Worm (Caenorhabditis elegans) whole organism, early embryonic: ENCODE measurements around the gene R02F11.9.

ENCODE experiments used
- B0310.2 ChIP-seq: sonication (generic microtip); optimal IDR thresholded peaks from 2 replicates; lab custom pipeline; 2016; ENCODE audit warnings: mild to moderate bottlenecking, missing genetic modification characterization, missing compliant biosample characterization
- F13C5.2 ChIP-seq: sonication (generic microtip); optimal IDR thresholded peaks from 2 replicates; lab custom pipeline; 2017; ENCODE audit warnings: mild to moderate bottlenecking, missing genetic modification characterization, inconsistent platforms, missing compliant biosample characterization
- aly-1 ChIP-seq: sonication (generic microtip); optimal IDR thresholded peaks from 2 replicates; lab custom pipeline; 2016; ENCODE audit warnings: missing genetic modification characterization, missing compliant biosample characterization
- ama-1 ChIP-seq: fragments of 150-350 bp; optimal IDR thresholded peaks from 2 replicates; lab custom pipeline; 2014
- ceh-13 ChIP-seq: fragments of 200-800 bp; sonication (Bioruptor generic); optimal IDR thresholded peaks from 2 replicates; lab custom pipeline; 2018; ENCODE audit warnings: mild to moderate bottlenecking, missing genetic modification characterization, missing compliant biosample characterization
- ceh-36 ChIP-seq: sonication (generic microtip); optimal IDR thresholded peaks from 2 replicates; lab custom pipeline; 2016; ENCODE audit warnings: missing genetic modification characterization, inconsistent platforms, missing compliant biosample characterization
- ets-7 ChIP-seq: sonication (generic microtip); optimal IDR thresholded peaks from 2 replicates; lab custom pipeline; 2016; ENCODE audit warnings: missing genotype, missing genetic modification characterization, missing compliant biosample characterization
- flt-1 ChIP-seq: fragments of 200-800 bp; sonication (Bioruptor generic); IDR thresholded peaks from 2 replicates; pipeline ENCODE4 v1.3.6; 2022; ENCODE audit warnings: missing genetic modification characterization, missing compliant biosample characterization
- hmbx-1 ChIP-seq: sonication (generic microtip); optimal IDR thresholded peaks from 2 replicates; lab custom pipeline; 2016; ENCODE audit warnings: mild to moderate bottlenecking, missing genetic modification characterization, missing compliant biosample characterization
- hmg-4 ChIP-seq: fragments of 200-800 bp; sonication (Bioruptor generic); optimal IDR thresholded peaks from 2 replicates; lab custom pipeline; 2018; ENCODE audit warnings: mild to moderate bottlenecking, missing genetic modification characterization, missing compliant biosample characterization
- hnd-1 ChIP-seq: sonication (generic microtip); optimal IDR thresholded peaks from 2 replicates; lab custom pipeline; 2016; ENCODE audit warnings: missing genetic modification characterization, missing compliant biosample characterization
- pes-1 ChIP-seq: fragments of 200-800 bp; sonication (Bioruptor generic); IDR thresholded peaks from 2 replicates; pipeline ENCODE4 v1.3.6; 2022; ENCODE audit warnings: missing genetic modification reagents, missing genetic modification characterization, missing compliant biosample characterization
- scrt-1 ChIP-seq: fragments of 200-800 bp; sonication (Bioruptor generic); IDR thresholded peaks from 2 replicates; pipeline ENCODE4 v1.3.6; 2022; ENCODE audit warnings: missing genetic modification characterization, missing compliant biosample characterization
- sea-1 ChIP-seq: fragments of 200-800 bp; sonication (Bioruptor generic); conservative IDR thresholded peaks from 2 replicates; pipeline ENCODE4 v1.3.6; 2022; ENCODE audit warnings: missing genetic modification characterization, missing compliant biosample characterization
- tbx-11 ChIP-seq: fragments of 200-800 bp; sonication (Bioruptor generic); IDR thresholded peaks from 2 replicates; pipeline ENCODE4 v1.3.6; 2022; ENCODE audit warnings: missing genetic modification characterization, missing compliant biosample characterization
- tbx-37 ChIP-seq: fragments of 200-800 bp; sonication (Bioruptor generic); conservative IDR thresholded peaks from 2 replicates; pipeline ENCODE4 v1.3.6; 2022; ENCODE audit warnings: missing genetic modification reagents, missing genetic modification characterization, missing compliant biosample characterization
- tra-4 ChIP-seq: sonication (generic microtip); optimal IDR thresholded peaks from 2 replicates; lab custom pipeline; 2017; ENCODE audit warnings: missing genetic modification characterization, missing compliant biosample characterization

Gene R02F11.9

DNA sequence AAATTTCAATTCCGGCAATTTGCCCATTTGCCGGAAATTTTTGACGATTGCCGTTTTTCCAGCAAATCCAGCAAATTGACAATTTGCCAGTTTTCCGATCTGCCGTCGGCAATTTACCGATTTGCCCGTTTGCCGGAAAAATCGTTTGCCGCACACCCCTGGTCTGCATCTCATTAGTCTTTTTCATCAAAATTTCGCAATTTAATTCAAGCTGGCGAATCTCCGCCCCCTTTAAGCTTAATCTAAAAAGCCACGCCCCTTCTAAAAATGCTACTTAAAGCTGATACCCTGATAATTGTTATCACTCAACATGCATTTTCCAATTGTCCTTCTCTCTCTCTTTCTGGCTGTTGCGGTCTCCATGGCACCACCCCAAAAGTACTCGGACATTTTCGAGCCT lies 4.0 kb upstream of the R02F11.9 start, which contains the start of gene Y60C6A.1:
Y60C6A.1 (plus strand) TSS at position 301 of the 400 bp plus-strand sequence.
- TF ChIP-seq flt-1, result no peak
- TF ChIP-seq pes-1, result no peak
- no peak for TF ChIP-seq ama-1 (lab: Kevin White, UChicago)
- TF ChIP-seq scrt-1 (GFP tag; lab: Robert Waterston, UW), result no peak
- no peak for TF ChIP-seq tbx-37 (GFP tag; lab: Robert Waterston, UW)
- no peak for TF ChIP-seq B0310.2
- no peak for TF ChIP-seq sea-1 (GFP tag; lab: Robert Waterston, UW)
- no peak for TF ChIP-seq tbx-11 (GFP tag; lab: Robert Waterston, UW)
- no peak for TF ChIP-seq aly-1 (tag; lab: Kevin White, UChicago)
- TF ChIP-seq hmg-4 (GFP tag; lab: Kevin White, UChicago), result no peak
- no peak for TF ChIP-seq hmbx-1
- TF ChIP-seq ceh-36 (tag; lab: Kevin White, UChicago), result no peak
- TF ChIP-seq ceh-13 (GFP tag; lab: Kevin White, UChicago), result no peak
- TF ChIP-seq tra-4, result no peak
- TF ChIP-seq hnd-1 (tag; lab: Kevin White, UChicago), result no peak
- TF ChIP-seq F13C5.2, result no peak
- no peak for TF ChIP-seq ets-7 (tag; lab: Kevin White, UChicago)

DNA sequence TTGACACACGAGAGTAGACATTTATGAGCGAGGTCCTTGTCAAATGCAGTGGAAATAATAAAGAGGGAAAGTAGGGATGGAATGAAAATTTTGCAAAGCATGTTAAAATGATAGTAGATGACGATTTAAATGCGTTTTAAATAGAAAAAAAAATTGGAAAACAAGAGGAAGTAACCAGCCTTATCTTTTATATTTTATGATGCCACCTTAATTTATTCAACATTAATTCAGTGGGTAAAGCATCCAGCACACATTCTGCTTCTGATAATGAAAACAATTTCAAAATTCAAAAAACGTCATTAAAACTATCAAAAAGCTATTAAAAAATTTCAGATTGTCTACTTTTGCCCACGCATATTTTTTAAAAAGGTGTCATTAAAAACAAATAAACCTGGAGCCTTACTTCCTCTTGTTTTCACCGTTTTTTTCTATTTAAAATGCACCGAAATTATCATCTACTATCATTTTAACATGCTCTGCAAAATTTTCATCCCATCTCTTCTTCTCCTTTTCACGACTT lies 1.9 kb upstream of the R02F11.9 start, which contains the start of the genes Y60C6A.2 and Y60C6A.3:
Y60C6A.2 (minus strand) TSS at position 101 of the 520 bp plus-strand sequence.
Y60C6A.3 (plus strand) TSS at position 470 of the 520 bp plus-strand sequence.
- no peak for TF ChIP-seq scrt-1 (GFP tag; lab: Robert Waterston, UW)
- TF ChIP-seq hmbx-1, result no peak
- TF ChIP-seq tra-4, result no peak
- TF ChIP-seq hnd-1 (tag; lab: Kevin White, UChicago), result no peak
- TF ChIP-seq B0310.2, result no peak
- no peak for TF ChIP-seq hmg-4 (GFP tag; lab: Kevin White, UChicago)
- no peak for TF ChIP-seq ceh-36 (tag; lab: Kevin White, UChicago)
- TF ChIP-seq flt-1, result no peak
- TF ChIP-seq sea-1 (GFP tag; lab: Robert Waterston, UW), result no peak

DNA sequence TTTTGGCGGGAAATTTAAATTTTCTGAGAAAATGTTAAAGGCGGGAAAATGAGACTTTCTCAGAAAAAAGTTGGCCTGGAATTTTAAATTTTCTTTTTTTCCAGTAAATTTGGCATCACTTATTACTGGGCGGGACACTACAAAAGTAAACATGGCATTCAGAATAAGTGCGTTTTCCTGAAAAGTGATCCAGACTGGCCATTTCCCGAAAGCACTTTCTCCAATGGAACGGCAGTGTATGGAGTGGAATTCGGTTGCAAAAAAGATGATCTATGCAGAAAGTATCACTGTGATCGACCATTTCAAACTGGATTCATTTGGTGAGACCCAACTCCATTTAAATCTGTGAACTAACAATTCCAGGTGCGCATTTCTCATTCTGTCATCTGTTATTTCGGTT lies 570 bp downstream of the R02F11.9 start:
- TF ChIP-seq F13C5.2 (no peak), B0310.2 (no peak), sea-1 (GFP tag; lab: Robert Waterston, UW) (no peak), tbx-37 (GFP tag; lab: Robert Waterston, UW) (no peak), ceh-13 (GFP tag; lab: Kevin White, UChicago) (no peak), ama-1 (lab: Kevin White, UChicago) (no peak), aly-1 (tag; lab: Kevin White, UChicago) (no peak), hmbx-1 (no peak), ceh-36 (tag; lab: Kevin White, UChicago) (no peak), flt-1 (no peak)

DNA sequence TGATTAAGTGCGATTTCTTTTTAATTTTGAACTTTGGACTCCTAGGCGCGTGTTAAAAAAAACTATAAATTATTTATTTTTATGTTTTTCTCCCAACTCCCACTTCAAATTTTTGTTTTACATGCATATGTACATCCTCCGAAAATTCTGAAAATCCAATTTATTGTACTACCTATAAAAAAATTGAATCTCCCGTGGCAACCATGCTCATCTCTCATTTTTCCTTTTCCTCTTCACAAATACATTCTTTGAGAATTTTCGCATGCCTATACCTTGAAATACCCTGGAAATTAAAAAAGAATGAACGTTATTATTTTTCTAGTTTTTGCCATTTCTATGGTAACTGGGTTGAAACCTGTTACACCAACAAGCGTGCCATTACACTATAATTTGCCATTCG lies 1.6 kb downstream of the R02F11.9 start, which contains the start of gene R02F11.10:
R02F11.10 (plus strand) TSS at position 301 of the 400 bp plus-strand sequence.
- TF ChIP-seq hnd-1 (tag; lab: Kevin White, UChicago) (no peak), sea-1 (GFP tag; lab: Robert Waterston, UW) (no peak), tbx-11 (GFP tag; lab: Robert Waterston, UW) (no peak), ceh-36 (tag; lab: Kevin White, UChicago) (no peak)

DNA sequence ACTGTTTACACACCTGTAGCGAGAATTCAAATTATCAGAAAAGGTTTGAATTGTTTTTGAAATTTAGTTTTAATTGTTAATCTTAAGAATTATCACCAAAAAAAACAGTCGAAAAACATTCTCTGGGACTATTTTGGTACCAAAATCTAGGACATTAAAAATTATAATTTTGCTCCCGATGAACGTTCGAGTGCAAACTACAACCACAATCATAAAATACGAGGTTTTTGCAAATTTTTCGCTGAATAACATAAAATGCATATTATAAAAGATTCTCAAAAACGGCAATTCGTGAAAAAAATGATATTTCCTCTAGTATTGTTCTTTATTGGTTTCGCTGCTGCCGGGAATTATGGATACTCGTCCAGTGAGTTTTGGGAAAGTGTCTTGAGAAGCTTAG lies 3.1 kb downstream of the R02F11.9 start, which contains the start of gene R02F11.12:
R02F11.12 (plus strand) TSS at position 301 of the 400 bp plus-strand sequence.
- TF ChIP-seq hmg-4 (GFP tag; lab: Kevin White, UChicago) (no peak), flt-1 (no peak), F13C5.2 (no peak), ceh-36 (tag; lab: Kevin White, UChicago) (no peak), scrt-1 (GFP tag; lab: Robert Waterston, UW) (no peak), tra-4 (no peak), ceh-13 (GFP tag; lab: Kevin White, UChicago) (no peak), tbx-37 (GFP tag; lab: Robert Waterston, UW) (no peak), sea-1 (GFP tag; lab: Robert Waterston, UW) (no peak), B0310.2 (no peak), aly-1 (tag; lab: Kevin White, UChicago) (no peak), ets-7 (tag; lab: Kevin White, UChicago) (no peak), tbx-11 (GFP tag; lab: Robert Waterston, UW) (no peak)

DNA sequence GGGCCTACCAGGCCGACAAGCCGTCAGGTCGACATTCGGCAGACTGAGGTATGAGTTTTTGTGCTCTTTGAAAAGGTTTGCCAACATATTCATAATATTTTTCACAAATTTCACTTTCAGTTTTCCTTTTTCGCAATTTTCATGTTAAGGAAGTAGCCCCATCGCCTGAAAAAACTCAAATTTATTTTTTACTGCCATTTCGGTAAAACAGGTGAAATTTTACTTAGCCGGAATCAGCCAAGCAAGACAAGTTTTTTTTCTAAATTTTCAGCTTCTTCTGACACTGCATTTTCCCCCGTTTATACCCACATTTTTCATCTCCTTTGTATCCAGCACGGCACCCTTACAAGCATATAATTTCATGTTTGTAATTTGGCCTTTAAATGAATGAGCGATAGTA lies 4.3 kb downstream of the R02F11.9 start, which contains the start of gene R02F11.11:
R02F11.11 (plus strand) TSS at position 301 of the 400 bp plus-strand sequence.
- no peak for TF ChIP-seq hmbx-1
- no peak for TF ChIP-seq B0310.2
- TF ChIP-seq tbx-11 (GFP tag; lab: Robert Waterston, UW), result no peak
- TF ChIP-seq sea-1 (GFP tag; lab: Robert Waterston, UW), result no peak
- no peak for TF ChIP-seq hmg-4 (GFP tag; lab: Kevin White, UChicago)
- no peak for TF ChIP-seq pes-1

DNA sequence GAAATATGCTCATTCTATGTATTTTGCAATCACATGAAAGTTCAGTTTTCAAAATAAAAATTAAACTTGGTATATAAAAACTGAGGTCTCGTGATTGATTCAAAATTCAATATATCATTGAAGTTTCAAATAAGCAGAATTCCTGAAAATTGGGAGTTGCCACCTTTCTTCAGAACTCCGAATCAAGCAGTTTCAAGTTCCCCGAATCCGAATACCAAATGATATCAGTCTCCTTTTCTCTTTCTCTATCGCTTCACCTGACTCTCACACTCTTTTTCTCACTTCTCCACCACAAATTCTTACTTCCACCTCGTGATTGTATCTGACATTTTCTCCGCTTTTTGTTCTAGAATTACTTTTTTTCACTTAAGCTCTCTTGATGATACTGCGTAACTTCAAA lies 7.0 kb downstream of the R02F11.9 start, which contains the start of gene R02F11.2:
R02F11.2 (plus strand) TSS at position 292 of the 400 bp plus-strand sequence.
- TF ChIP-seq scrt-1 (GFP tag; lab: Robert Waterston, UW) (no peak), tbx-37 (GFP tag; lab: Robert Waterston, UW) (no peak), hnd-1 (tag; lab: Kevin White, UChicago) (no peak), B0310.2 (no peak), ama-1 (lab: Kevin White, UChicago) (no peak), ceh-13 (GFP tag; lab: Kevin White, UChicago) (no peak), aly-1 (tag; lab: Kevin White, UChicago) (no peak), ets-7 (tag; lab: Kevin White, UChicago) (no peak), hmbx-1 (no peak), tbx-11 (GFP tag; lab: Robert Waterston, UW) (no peak), pes-1 (no peak), flt-1 (no peak), sea-1 (GFP tag; lab: Robert Waterston, UW) (no peak)
